Fruit fly (Drosophila melanogaster): ENCODE measurements around the gene CG16719.

- TF ChIP-seq CG14655 (GFP tag; optimal IDR thresholded peaks at IDR 0.05) (no peak), CG34367 (tag; optimal IDR thresholded peaks at IDR 0.05) (no peak), CG9948 (tag; optimal IDR thresholded peaks at IDR 0.05) (no peak), CG8301 (tag; optimal IDR thresholded peaks at IDR 0.05) (no peak), Pif1B (GFP tag; optimal IDR thresholded peaks at IDR 0.05) (no peak), CG4496 (GFP tag; IDR thresholded peaks at IDR 0.05) (no peak), D1 (tag; optimal IDR thresholded peaks at IDR 0.05) (no peak), Ets98B (GFP tag; IDR thresholded peaks at IDR 0.05) (peak; percentile 54; the same call in 1 of the 2 replicates), Pif1A (GFP tag; optimal IDR thresholded peaks at IDR 0.05) (no peak), CG32121 (GFP tag; IDR thresholded peaks at IDR 0.05) (no peak; the same call in 1 of the 2 replicates), CG15710 (tag; optimal IDR thresholded peaks at IDR 0.05) (no peak), CG13204 (GFP tag; optimal IDR thresholded peaks at IDR 0.05) (no peak), CG12605 (GFP tag; IDR thresholded peaks at IDR 0.05) (peak; percentile 32; the same call in 1 of the 2 replicates)
Observed at dm6 chr3L:9692234-9692891, 7.4 kb downstream of the CG16719 start.
